Worm (Caenorhabditis elegans) whole organism, L1 larva: ENCODE data around the gene pes-5.

Experiments
- elt-3 ChIP-seq, 6 experiments: fragments of 150-350 bp in 1 of 6; sonication (generic microtip); optimal IDR thresholded peaks; 2 replicates each; lab custom pipeline; 2017 to 2018; ENCODE audit warnings: missing biosample characterization in 6 of 6, missing genetic modification characterization in 6 of 6, inconsistent platforms in 1 of 6
- sptf-1 ChIP-seq: fragments of 150-350 bp; optimal IDR thresholded peaks from 2 replicates; lab custom pipeline; 2014; ENCODE audit warnings: missing biosample characterization, missing genetic modification characterization

- TF ChIP-seq elt-3 (tag; optimal IDR thresholded peaks at IDR 0.05; lab: Kevin White, UChicago), result no peak
- no peak for TF ChIP-seq sptf-1 (tag; lab: Kevin White, UChicago)
Measured at ce11 chrII:11835208-11835607, 5.4 kb upstream of the pes-5 start, which contains the start of gene T27D12.6.
